Worm (Caenorhabditis elegans): ENCODE results near the gene F09F7.5.

ce11 chrIII:5565699-5566098 lies 18.9 kb downstream of the F09F7.5 start:
- TF ChIP-seq zag-1 (tag; optimal IDR thresholded peaks at IDR 0.05) (no peak), nhr-25 (tag; optimal IDR thresholded peaks at IDR 0.05) (no peak), nhr-76 (tag; optimal IDR thresholded peaks at IDR 0.05) (no peak), elt-3 (tag; optimal IDR thresholded peaks at IDR 0.05) (no peak), nhr-23 (tag; optimal IDR thresholded peaks at IDR 0.05) (no peak), fkh-10 (GFP tag; optimal IDR thresholded peaks at IDR 0.05) (no peak), R02D3.7 (tag; optimal IDR thresholded peaks at IDR 0.05) (no peak), mdl-1 (tag; optimal IDR thresholded peaks at IDR 0.05) (no peak), ama-1 (optimal IDR thresholded peaks at IDR 0.05) (no peak), snpc-4 (tag; optimal IDR thresholded peaks at IDR 0.05) (no peak)

Data from whole organism, L3 larva.